Worm (Caenorhabditis elegans) whole organism, L4/young adult: Measurements from ENCODE around the gene acl-1.

Experiments used
- W03F9.2 ChIP-seq: fragments of 150-350 bp; optimal IDR thresholded peaks from 2 replicates; lab custom pipeline; 2014; ENCODE audit warnings: missing biosample characterization, missing genetic modification characterization
- dao-5 ChIP-seq: sonication (generic microtip); optimal IDR thresholded peaks from 2 replicates; lab custom pipeline; 2016; ENCODE audit warnings: missing genotype, missing genetic modification characterization, moderate library complexity, missing compliant biosample characterization
- him-1 ChIP-seq: sonication (generic microtip); optimal IDR thresholded peaks from 2 replicates; lab custom pipeline; 2016; ENCODE audit warnings: missing genotype, missing genetic modification reagents, missing genetic modification characterization, missing compliant biosample characterization

- no peak for TF ChIP-seq him-1 (tag; lab: Kevin White, UChicago)
- no peak for TF ChIP-seq dao-5 (tag; lab: Kevin White, UChicago)
- no peak for TF ChIP-seq W03F9.2 (tag; lab: Kevin White, UChicago)
Observed at ce11 chrX:15876936-15877335, 27.3 kb downstream of the acl-1 start.
